Fruit fly (Drosophila melanogaster): ENCODE measurements around the gene fru.

DNA sequence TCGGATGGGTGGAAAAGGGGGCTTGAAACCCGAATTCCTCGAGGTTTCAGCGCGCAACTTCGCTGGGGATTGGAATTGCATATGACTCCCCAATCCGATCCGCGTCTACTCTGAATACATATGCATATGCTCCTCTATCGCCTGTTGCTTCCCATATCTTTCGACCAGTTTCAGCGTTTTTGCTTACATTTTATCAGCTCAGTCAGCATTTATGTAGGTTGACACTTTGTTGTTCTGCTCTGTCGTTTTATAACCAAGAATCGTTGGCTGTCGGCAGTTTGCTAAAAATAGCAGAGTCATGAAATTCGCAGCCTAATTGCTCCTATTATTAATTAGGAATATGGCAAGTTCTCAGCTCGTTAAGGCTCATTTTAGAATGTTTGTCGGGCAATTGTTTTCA lies 149.7 kb downstream of the fru start:
- no peak for TF ChIP-seq CTCF (optimal IDR thresholded peaks at IDR 0.05)
- TF ChIP-seq CG8478 (optimal IDR thresholded peaks at IDR 0.05), result no peak
